Fruit fly (Drosophila melanogaster): ENCODE results near the gene Dnaaf6.

dm6 chr3L:14681504-14681903 is 3.1 kb upstream of the Dnaaf6 start:
- TF ChIP-seq CG14711 (tag; optimal IDR thresholded peaks at IDR 0.05), result no peak
- TF ChIP-seq CG1620 (GFP tag; optimal IDR thresholded peaks at IDR 0.05), result no peak

Measured in whole organism, adult.